Fruit fly (Drosophila melanogaster) whole organism, embryonic: ENCODE data around the gene CG10710.
A peak's percentile ranks its signal among the peaks of the same experiment; 100 is the strongest.

Source experiments
- Aef1 ChIP-seq: fragments of 200-800 bp; sonication (Bioruptor generic); IDR thresholded peaks from 3 replicates; pipeline ENCODE4 v1.3.6; 2022; ENCODE audit warnings: missing biosample characterization, missing genetic modification characterization
- Antp ChIP-seq: fragments of 200-800 bp; sonication (Bioruptor generic); optimal IDR thresholded peaks from 3 replicates; lab custom pipeline; 2016; ENCODE audit warnings: missing biosample characterization, missing genetic modification characterization
- CG12155 ChIP-seq: fragments of 200-800 bp; sonication (Bioruptor generic); optimal IDR thresholded peaks from 3 replicates; lab custom pipeline; 2016; ENCODE audit warnings: missing biosample characterization, missing genetic modification characterization
- CG12236 ChIP-seq: fragments of 200-800 bp; sonication (Bioruptor generic); optimal IDR thresholded peaks from 2 replicates; lab custom pipeline; 2016; ENCODE audit warnings: missing biosample characterization, missing genetic modification characterization
- CG12299 ChIP-seq: fragments of 200-800 bp; sonication (Bioruptor generic); optimal IDR thresholded peaks from 2 replicates; lab custom pipeline; 2018; ENCODE audit warnings: missing biosample characterization, mild to moderate bottlenecking, missing genetic modification characterization
- CG13123 ChIP-seq: fragments of 200-800 bp; sonication (Bioruptor generic); optimal IDR thresholded peaks from 2 replicates; lab custom pipeline; 2016; ENCODE audit warnings: missing biosample characterization, missing genetic modification characterization
- CG14965 ChIP-seq: fragments of 200-800 bp; sonication (Bioruptor generic); optimal IDR thresholded peaks from 2 replicates; lab custom pipeline; 2016; ENCODE audit warnings: missing biosample characterization, missing genetic modification characterization, borderline replicate concordance
- CG1529 ChIP-seq: fragments of 200-800 bp; sonication (Bioruptor generic); optimal IDR thresholded peaks from 3 replicates; lab custom pipeline; 2018; ENCODE audit warnings: missing biosample characterization, missing genetic modification characterization
- CG16863 ChIP-seq: fragments of 200-800 bp; sonication (Bioruptor generic); optimal IDR thresholded peaks from 3 replicates; lab custom pipeline; 2016; ENCODE audit warnings: missing biosample characterization, missing genetic modification characterization
- CG17359 ChIP-seq: fragments of 200-800 bp; sonication (Bioruptor generic); optimal IDR thresholded peaks from 3 replicates; lab custom pipeline; 2018; ENCODE audit warnings: missing biosample characterization, mild to moderate bottlenecking, missing genetic modification characterization, moderate library complexity
- CG31224 ChIP-seq: fragments of 200-800 bp; sonication (Bioruptor generic); IDR thresholded peaks from 2 replicates; pipeline ENCODE4 v1.3.6; 2022; ENCODE audit warnings: missing biosample characterization, missing genetic modification characterization
- CG31388 ChIP-seq: fragments of 200-800 bp; sonication (Bioruptor generic); optimal IDR thresholded peaks from 2 replicates; lab custom pipeline; 2016; ENCODE audit warnings: missing biosample characterization, missing genetic modification characterization
- CG3726 ChIP-seq: fragments of 200-800 bp; sonication (Bioruptor generic); IDR thresholded peaks from 3 replicates; pipeline ENCODE4, ENCODE4 v1.3.6; 2022; ENCODE audit warnings: missing biosample characterization, missing genetic modification characterization
- CG6175 ChIP-seq: fragments of 200-800 bp; sonication (Bioruptor generic); IDR thresholded peaks from 3 replicates; pipeline ENCODE4 v1.3.6; 2022; ENCODE audit warnings: missing biosample characterization, missing genetic modification characterization
- CG7372 ChIP-seq: fragments of 200-800 bp; sonication (Bioruptor generic); IDR thresholded peaks from 2 replicates; pipeline ENCODE4 v1.3.6; 2022; ENCODE audit warnings: missing biosample characterization, missing genetic modification characterization
- CG8388 ChIP-seq: fragments of 200-800 bp; sonication (Bioruptor generic); optimal IDR thresholded peaks from 2 replicates; lab custom pipeline; 2019; ENCODE audit warnings: missing biosample characterization, mild to moderate bottlenecking, missing genetic modification characterization, moderate library complexity
- CG9437 ChIP-seq: fragments of 200-800 bp; sonication (Bioruptor generic); optimal IDR thresholded peaks from 2 replicates; lab custom pipeline; 2018; ENCODE audit warnings: missing biosample characterization, mild to moderate bottlenecking, missing genetic modification characterization
- CG9817 ChIP-seq: fragments of 200-800 bp; sonication (Bioruptor generic); optimal IDR thresholded peaks from 2 replicates; lab custom pipeline; 2018; ENCODE audit warnings: missing biosample characterization, mild to moderate bottlenecking, missing genetic modification characterization, moderate library complexity
- CrebB ChIP-seq: fragments of 200-800 bp; sonication (Bioruptor generic); optimal IDR thresholded peaks from 3 replicates; lab custom pipeline; 2018; ENCODE audit warnings: missing biosample characterization, mild to moderate bottlenecking, missing genetic modification characterization
- Gsc ChIP-seq: fragments of 200-800 bp; sonication (Bioruptor generic); IDR thresholded peaks from 2 replicates; pipeline ENCODE4 v1.3.6; 2022; ENCODE audit warnings: missing biosample characterization, missing genetic modification characterization
- HmgD ChIP-seq: fragments of 200-800 bp; sonication (Bioruptor generic); optimal IDR thresholded peaks from 3 replicates; lab custom pipeline; 2016; ENCODE audit warnings: missing biosample characterization, missing genetic modification characterization
- Hmr ChIP-seq: fragments of 200-800 bp; sonication (Bioruptor generic); optimal IDR thresholded peaks from 3 replicates; lab custom pipeline; 2017; ENCODE audit warnings: mild to moderate bottlenecking, missing biosample characterization, missing genetic modification reagents, missing genetic modification characterization
- Hr3 ChIP-seq: fragments of 200-800 bp; sonication (Bioruptor generic); optimal IDR thresholded peaks from 3 replicates; lab custom pipeline; 2016; ENCODE audit warnings: missing biosample characterization, missing genetic modification characterization
- Jarid2 ChIP-seq: fragments of 200-800 bp; sonication (Bioruptor generic); optimal IDR thresholded peaks from 3 replicates; lab custom pipeline; 2017; ENCODE audit warnings: mild to moderate bottlenecking, missing biosample characterization, missing genetic modification reagents, missing genetic modification characterization
- MESR4 ChIP-seq: fragments of 200-800 bp; sonication (Bioruptor generic); optimal IDR thresholded peaks from 2 replicates; lab custom pipeline; 2018; ENCODE audit warnings: missing biosample characterization, mild to moderate bottlenecking, missing genetic modification characterization, moderate library complexity
- Myb ChIP-seq: fragments of 200-800 bp; sonication (Bioruptor generic); optimal IDR thresholded peaks from 2 replicates; lab custom pipeline; 2016; ENCODE audit warnings: missing biosample characterization, missing genetic modification characterization
- NC2α ChIP-seq: fragments of 200-800 bp; sonication (Bioruptor generic); optimal IDR thresholded peaks from 2 replicates; lab custom pipeline; 2016; ENCODE audit warnings: missing biosample characterization, missing genetic modification characterization
- Ptx1 ChIP-seq: fragments of 200-800 bp; sonication (Bioruptor generic); IDR thresholded peaks from 2 replicates; pipeline ENCODE4 v1.3.6; 2022; ENCODE audit warnings: missing biosample characterization, missing genetic modification characterization
- Sox100B ChIP-seq: fragments of 200-800 bp; sonication (Bioruptor generic); optimal IDR thresholded peaks from 3 replicates; lab custom pipeline; 2018; ENCODE audit warnings: missing biosample characterization, mild to moderate bottlenecking, missing genetic modification characterization
- Spps ChIP-seq: fragments of 200-800 bp; sonication (Bioruptor generic); optimal IDR thresholded peaks from 2 replicates; lab custom pipeline; 2018; ENCODE audit warnings: missing biosample characterization, mild to moderate bottlenecking, missing genetic modification characterization
- Xbp1 ChIP-seq: fragments of 200-800 bp; sonication (Bioruptor generic); optimal IDR thresholded peaks from 3 replicates; lab custom pipeline; 2016; ENCODE audit warnings: missing biosample characterization, mild to moderate bottlenecking, missing genetic modification characterization
- YL-1 ChIP-seq: fragments of 200-800 bp; sonication (Bioruptor generic); optimal IDR thresholded peaks from 3 replicates; lab custom pipeline; 2017; ENCODE audit warnings: missing biosample characterization, mild to moderate bottlenecking, missing genetic modification characterization
- cato ChIP-seq: fragments of 200-800 bp; sonication (Bioruptor generic); optimal IDR thresholded peaks from 2 replicates; lab custom pipeline; 2016; ENCODE audit warnings: missing biosample characterization, missing genetic modification characterization, borderline replicate concordance
- fru ChIP-seq: fragments of >200 bp; optimal IDR thresholded peaks from 2 replicates; lab custom pipeline; 2017
- ftz-f1 ChIP-seq: fragments of 200-800 bp; sonication (Bioruptor generic); optimal IDR thresholded peaks from 2 replicates; lab custom pipeline; 2016; ENCODE audit warnings: missing biosample characterization, missing genetic modification characterization
- jumu ChIP-seq: fragments of 200-800 bp; sonication (Bioruptor generic); optimal IDR thresholded peaks from 3 replicates; lab custom pipeline; 2016; ENCODE audit warnings: missing biosample characterization, missing genetic modification characterization
- lilli ChIP-seq: fragments of 200-800 bp; sonication (Bioruptor generic); optimal IDR thresholded peaks from 3 replicates; lab custom pipeline; 2016; ENCODE audit warnings: missing biosample characterization, missing genetic modification characterization
- lola ChIP-seq, 3 experiments: fragments of >200 bp in 2 of 3; fragments of 200-800 bp in 1 of 3; sonication (Bioruptor generic) in 1 of 3; optimal IDR thresholded peaks; 2 replicates each; lab custom pipeline; 2017 to 2019; ENCODE audit warnings: missing biosample characterization in 3 of 3, missing genetic modification characterization in 3 of 3, mild to moderate bottlenecking in 1 of 3, moderate library complexity in 1 of 3
- luna ChIP-seq: fragments of 200-800 bp; sonication (Bioruptor generic); optimal IDR thresholded peaks from 2 replicates; lab custom pipeline; 2016; ENCODE audit warnings: missing biosample characterization, missing genetic modification characterization
- mam ChIP-seq: fragments of 200-800 bp; sonication (Bioruptor generic); optimal IDR thresholded peaks from 3 replicates; lab custom pipeline; 2016; ENCODE audit warnings: missing biosample characterization, missing genetic modification characterization
- pan ChIP-seq, 4 experiments: fragments of >200 bp in 3 of 4; fragments of 200-800 bp in 1 of 4; sonication (Bioruptor generic) in 1 of 4; optimal IDR thresholded peaks in 3 of 4; IDR thresholded peaks in 1 of 4; 2 replicates each; pipeline versions ENCODE4 v1.3.6 to Lab custom; 2017 to 2022; ENCODE audit warnings: missing biosample characterization in 2 of 4, missing genetic modification characterization in 2 of 4, mixed read lengths in 1 of 4
- pfk ChIP-seq: fragments of 200-800 bp; sonication (Bioruptor generic); optimal IDR thresholded peaks from 2 replicates; lab custom pipeline; 2018; ENCODE audit warnings: missing biosample characterization, mild to moderate bottlenecking, missing genetic modification characterization, moderate library complexity
- slou ChIP-seq: fragments of 200-800 bp; sonication (Bioruptor generic); optimal IDR thresholded peaks from 3 replicates; lab custom pipeline; 2016; ENCODE audit warnings: missing biosample characterization, missing genetic modification characterization
- sr ChIP-seq: fragments of 200-800 bp; sonication (Bioruptor generic); IDR thresholded peaks from 3 replicates; pipeline ENCODE4 v1.3.6; 2022; ENCODE audit warnings: missing biosample characterization, missing genetic modification characterization
- toy ChIP-seq: fragments of 200-800 bp; sonication (Bioruptor generic); IDR thresholded peaks from 2 replicates; pipeline ENCODE4 v1.3.6; 2022; ENCODE audit warnings: missing biosample characterization, missing genetic modification characterization
- trem ChIP-seq: fragments of 200-800 bp; optimal IDR thresholded peaks from 3 replicates; lab custom pipeline; 2019; ENCODE audit warnings: missing biosample characterization, mild to moderate bottlenecking, missing genetic modification characterization, moderate library complexity
- ttk ChIP-seq: fragments of 200-800 bp; sonication (Bioruptor generic); IDR thresholded peaks from 2 replicates; pipeline ENCODE4 v2.1.2; 2022; ENCODE audit warnings: missing biosample characterization, missing genetic modification characterization

CG10710 gene

DNA sequence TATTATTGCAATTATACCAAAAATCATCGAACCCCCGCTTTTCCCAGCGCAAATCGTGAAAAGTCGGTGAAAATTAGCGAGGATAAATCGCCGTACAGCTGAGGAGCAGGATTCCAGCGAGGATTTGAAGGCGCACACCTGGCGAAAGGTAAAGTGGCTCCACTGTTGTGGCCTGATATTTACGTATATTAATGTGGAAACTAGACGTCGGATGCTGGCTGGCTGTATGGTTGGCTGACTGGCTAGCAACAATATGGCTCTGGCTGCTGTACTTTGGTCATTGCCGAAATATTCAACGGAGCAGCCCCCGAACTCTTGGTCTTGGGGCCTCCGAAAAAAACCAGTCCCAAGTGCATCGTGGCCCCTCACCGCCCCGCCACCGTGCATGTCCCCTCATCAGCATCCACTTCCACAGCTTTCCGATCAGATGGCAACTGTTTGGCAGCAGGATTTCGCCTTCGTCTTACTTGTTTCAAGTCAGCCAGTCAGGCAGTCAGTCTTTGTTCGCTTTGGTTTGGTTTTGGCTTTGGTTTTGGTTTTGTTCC, 32.5 kb downstream of the CG10710 start (continued):
- TF ChIP-seq YL-1 (GFP tag; lab: Kevin White, UChicago): peak; percentile 14

DNA sequence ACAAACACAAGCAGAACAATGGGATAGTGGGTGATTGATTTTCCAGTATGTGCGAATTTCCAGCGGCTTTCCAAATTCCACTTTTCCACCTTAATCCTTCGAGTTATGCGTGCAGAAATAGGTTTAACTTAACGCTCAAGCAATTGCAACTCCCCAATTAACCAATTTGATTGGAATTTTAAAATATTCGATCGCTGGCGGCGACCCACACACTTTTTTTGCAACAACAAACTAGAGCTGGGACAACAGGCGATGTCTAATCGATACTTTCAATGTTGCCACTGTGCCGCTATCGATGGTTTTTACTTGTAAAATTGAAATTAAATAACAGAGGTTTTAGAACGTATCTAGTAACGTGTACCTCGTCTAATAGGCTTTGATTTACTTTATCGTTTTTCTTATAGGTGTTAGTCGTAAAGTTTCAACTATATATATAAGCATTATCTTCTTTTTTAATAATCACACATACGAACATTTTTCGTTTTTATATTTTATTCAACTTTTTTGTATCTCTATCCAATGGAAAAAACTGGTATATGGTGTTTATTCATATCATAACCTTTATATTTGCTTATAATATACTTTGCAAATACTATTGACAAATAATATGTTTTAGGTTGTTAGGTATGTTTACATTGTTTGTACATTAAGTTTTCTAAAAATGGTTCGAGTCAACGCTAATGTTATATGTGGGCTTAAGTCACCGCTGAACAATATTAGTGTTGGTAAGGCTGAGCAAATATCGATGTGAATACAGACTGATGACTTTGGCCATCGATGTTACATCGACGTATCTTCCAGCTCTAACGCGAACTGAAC, 33.2 kb downstream of the CG10710 start, which contains the start of the genes Abp1 and Tgi:
Gene Abp1, minus strand, starts transcription at position 240 of the 819 bp plus-strand sequence.
Gene Tgi, plus strand, starts transcription at position 757 of the 819 bp plus-strand sequence.
- TF ChIP-seq CG31224: no peak
- no peak for TF ChIP-seq CG14965
- TF ChIP-seq pan (optimal IDR thresholded peaks at IDR 0.05; lab: Kevin White, UChicago): no peak
- no peak for TF ChIP-seq pan (GFP tag; optimal IDR thresholded peaks at IDR 0.05 in 1 of 2, IDR thresholded peaks at IDR 0.05 in 1 of 2)
- TF ChIP-seq HmgD (GFP tag; lab: Kevin White, UChicago): peak; percentile 16
- peak; percentile 58; the same call in 1 of the 3 replicates for TF ChIP-seq sr (GFP tag; lab: Robert Waterston, UW)
- TF ChIP-seq CrebB (tag; lab: Kevin White, UChicago): peak; percentile 46
- peak; percentile 19 for TF ChIP-seq jumu
- peak; percentile 47 for TF ChIP-seq Antp (GFP tag; lab: Kevin White, UChicago)
- no peak for TF ChIP-seq CG12236
- TF ChIP-seq MESR4: peak; percentile 34
- TF ChIP-seq CG8388 (GFP tag; lab: Kevin White, UChicago): no peak
- TF ChIP-seq NC2α (GFP tag; lab: Kevin White, UChicago): no peak
- TF ChIP-seq fru (lab: Kevin White, UChicago): no peak
- peak; percentile 36 for TF ChIP-seq CG9817
- peak; percentile 22; the same call in 1 of the 2 replicates for TF ChIP-seq Ptx1 (GFP tag; lab: Robert Waterston, UW)
- no peak for TF ChIP-seq Sox100B (GFP tag; lab: Kevin White, UChicago)
- no peak for TF ChIP-seq CG9437 (GFP tag; lab: Kevin White, UChicago)
- TF ChIP-seq Gsc (GFP tag; lab: Robert Waterston, UW): no peak
- peak; percentile 35 for TF ChIP-seq Aef1 (GFP tag; lab: Robert Waterston, UW)
- TF ChIP-seq Jarid2 (GFP tag; lab: Kevin White, UChicago): no peak
- peak; percentile 23 for TF ChIP-seq CG12155 (GFP tag; lab: Kevin White, UChicago)
- TF ChIP-seq CG6175 (GFP tag; lab: Robert Waterston, UW): no peak
- TF ChIP-seq Hmr: peak; percentile 65
- TF ChIP-seq toy (GFP tag; lab: Robert Waterston, UW): no peak
- no peak for TF ChIP-seq luna (GFP tag; lab: Kevin White, UChicago)
- peak; percentile 25 for TF ChIP-seq Hr3
- no peak for TF ChIP-seq cato (GFP tag; lab: Kevin White, UChicago)
- peak; percentile 38 for TF ChIP-seq Myb
- no peak for TF ChIP-seq Spps (tag; lab: Kevin White, UChicago)
- TF ChIP-seq CG3726 (GFP tag; lab: Robert Waterston, UW): no peak
- no peak for TF ChIP-seq trem (tag; lab: Kevin White, UChicago)
- no peak for TF ChIP-seq CG16863 (GFP tag; lab: Kevin White, UChicago)
- no peak for TF ChIP-seq CG12299 (tag; lab: Kevin White, UChicago)
- no peak for TF ChIP-seq CG13123 (GFP tag; lab: Kevin White, UChicago)
- TF ChIP-seq CG7372: no peak
- peak; percentile 10 for TF ChIP-seq Xbp1
- TF ChIP-seq slou (GFP tag; lab: Kevin White, UChicago): no peak
- TF ChIP-seq CG31388 (GFP tag; lab: Kevin White, UChicago): no peak
- no peak for TF ChIP-seq pfk (GFP tag; lab: Kevin White, UChicago)
- peak in 1 of 3 experiments; percentile 37 for TF ChIP-seq lola (GFP tag; optimal IDR thresholded peaks at IDR 0.05; lab: Kevin White, UChicago)
- no peak for TF ChIP-seq ttk (GFP tag; lab: Robert Waterston, UW)
- no peak for TF ChIP-seq ftz-f1 (GFP tag; lab: Kevin White, UChicago)
- peak; percentile 72 for TF ChIP-seq mam (GFP tag; lab: Kevin White, UChicago)
- TF ChIP-seq CG1529: no peak
- TF ChIP-seq CG17359 (tag; lab: Kevin White, UChicago): peak; percentile 16
- TF ChIP-seq lilli (GFP tag; lab: Kevin White, UChicago): peak; percentile 41
